Fruit fly (Drosophila melanogaster) whole organism: Measurements from ENCODE around the gene CSN8.

Experiments used
- CG8478 ChIP-seq: fragments of >200 bp; optimal IDR thresholded peaks from 2 replicates; lab custom pipeline; 2018; ENCODE audit warnings: inconsistent platforms
- Dll ChIP-seq: fragments of >200 bp; optimal IDR thresholded peaks from 2 replicates; lab custom pipeline; 2017
- EcR ChIP-seq, 2 experiments: fragments of >200 bp; optimal IDR thresholded peaks; 2 replicates each; lab custom pipeline; 2017; ENCODE audit warnings: missing biosample characterization in 2 of 2, missing genetic modification characterization in 2 of 2, missing genetic modification reagents in 2 of 2
- pan ChIP-seq: fragments of >200 bp; optimal IDR thresholded peaks from 2 replicates; lab custom pipeline; 2017
- psq ChIP-seq: fragments of >200 bp; optimal IDR thresholded peaks from 2 replicates; lab custom pipeline; 2017
- usp ChIP-seq: fragments of >200 bp; optimal IDR thresholded peaks from 2 replicates; lab custom pipeline; 2017; ENCODE audit warnings: missing biosample characterization, missing genetic modification characterization, mixed read lengths

Gene CSN8

DNA sequence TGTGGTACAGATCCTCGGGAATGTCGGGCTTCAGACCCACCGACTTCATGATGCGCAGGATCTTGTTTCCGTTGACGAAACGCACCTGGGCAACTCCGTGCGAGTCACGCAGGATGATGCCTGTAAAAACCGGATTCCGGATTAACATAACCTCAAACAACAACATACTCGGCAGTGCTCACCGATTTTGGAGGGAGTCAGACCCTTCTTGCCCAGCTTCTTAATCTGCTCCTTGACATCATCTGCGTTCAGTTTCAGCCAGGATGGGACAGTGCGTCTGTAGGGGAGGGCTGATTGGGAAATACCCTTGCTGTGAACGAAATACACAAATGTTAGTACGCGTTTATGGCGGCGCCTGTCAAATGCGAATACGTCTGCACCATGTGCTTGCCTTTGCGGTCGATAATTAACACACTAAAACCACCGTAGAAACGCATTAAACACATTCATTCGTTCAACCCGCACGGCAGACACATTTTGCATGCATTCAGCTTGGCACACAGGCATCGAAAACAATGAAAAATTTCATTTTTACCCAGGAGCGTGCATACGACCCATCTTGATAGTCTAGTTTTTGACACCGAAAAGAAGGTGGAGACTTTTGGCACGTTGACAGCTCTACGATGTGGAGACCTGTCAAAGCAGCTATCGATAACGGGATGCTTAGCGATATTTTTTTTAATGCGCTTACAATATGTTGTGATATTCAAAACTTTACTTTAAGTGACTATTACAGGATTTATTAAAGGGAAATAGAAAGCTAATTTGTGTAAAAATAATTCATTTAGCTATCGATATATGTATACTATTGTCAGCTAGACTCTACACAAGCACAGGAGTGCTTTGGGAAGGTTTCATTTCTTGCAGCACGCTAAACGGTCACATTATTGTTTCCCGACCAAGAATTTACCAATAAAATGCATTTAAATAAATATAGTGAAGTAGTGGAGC, at the start of gene CSN8, which contains the start of gene RpS13:
CSN8 (plus strand) TSS at position 850 of the 951 bp plus-strand sequence.
RpS13 (minus strand) TSS at position 657 of the 951 bp plus-strand sequence.
- TF ChIP-seq psq: no peak
- no peak for TF ChIP-seq Dll (lab: Kevin White, UChicago)
- TF ChIP-seq usp (GFP tag; lab: Kevin White, UChicago): no peak
- TF ChIP-seq EcR (GFP tag; optimal IDR thresholded peaks at IDR 0.05; lab: Kevin White, UChicago): no peak
- TF ChIP-seq pan (lab: Kevin White, UChicago): no peak
- TF ChIP-seq CG8478 (lab: Kevin White, UChicago): no peak

DNA sequence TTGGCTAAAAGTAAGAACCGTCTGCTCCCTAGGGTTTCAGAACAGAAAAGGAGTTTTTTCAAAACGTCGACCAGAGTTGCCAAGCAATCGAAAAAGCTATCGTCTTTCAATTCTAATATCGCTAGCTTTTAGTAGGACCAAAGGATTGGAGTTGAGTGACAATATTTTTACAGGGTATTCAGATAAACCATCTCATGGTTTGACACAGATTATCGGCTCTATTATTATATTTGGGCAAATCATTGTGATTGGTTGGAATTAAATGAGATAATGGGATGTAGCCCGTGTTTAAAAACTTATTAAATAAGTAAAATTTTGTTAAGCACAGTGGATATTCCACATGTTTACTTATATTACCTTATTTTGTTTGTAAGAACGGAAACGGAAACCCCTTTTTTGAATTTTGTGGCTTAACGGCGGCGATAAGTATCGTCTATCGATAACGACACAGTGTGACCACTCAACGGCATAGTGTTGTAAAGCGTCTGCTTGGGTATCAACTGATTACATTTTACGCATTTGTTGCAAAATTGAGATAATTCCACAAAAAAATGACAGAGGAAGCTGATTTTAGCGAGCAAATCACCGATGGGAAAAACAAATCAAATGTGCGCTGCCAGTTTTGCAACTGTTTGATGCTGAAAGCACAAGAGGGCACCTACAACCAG, 44.7 kb upstream of the CSN8 start, which contains the start of the genes mtsh and strat:
mtsh (minus strand) TSS at position 51 of the 668 bp plus-strand sequence.
strat (plus strand) TSS at position 471 of the 668 bp plus-strand sequence.
- no peak for TF ChIP-seq pan (lab: Kevin White, UChicago)
- no peak for TF ChIP-seq CG8478 (lab: Kevin White, UChicago)
- no peak for TF ChIP-seq usp (GFP tag; lab: Kevin White, UChicago)
- TF ChIP-seq psq: no peak
- TF ChIP-seq EcR (GFP tag; optimal IDR thresholded peaks at IDR 0.05; lab: Kevin White, UChicago): no peak
- no peak for TF ChIP-seq Dll (lab: Kevin White, UChicago)

DNA sequence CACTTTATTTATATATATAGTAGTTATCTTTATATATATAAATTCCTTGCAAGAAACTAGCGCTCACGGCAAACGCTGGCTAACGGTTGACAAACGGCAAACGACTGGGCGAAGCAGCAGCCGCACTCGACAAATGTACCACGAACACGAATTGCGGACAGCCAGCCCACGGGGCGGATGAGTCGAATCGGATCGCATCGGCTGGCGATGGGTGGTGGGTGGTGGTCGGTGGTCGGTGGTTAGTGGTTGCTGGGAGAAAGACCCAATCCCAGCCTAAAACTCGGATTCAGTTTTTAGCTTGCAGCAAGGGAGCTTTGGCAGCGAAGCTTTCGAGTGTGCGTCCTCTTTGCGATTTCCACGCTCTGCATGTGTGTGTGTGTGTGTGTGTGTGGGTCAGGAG, 39.5 kb upstream of the CSN8 start, which contains the start of gene CG7781:
CG7781 (minus strand) TSS at position 260 of the 400 bp plus-strand sequence.
- TF ChIP-seq Dll (lab: Kevin White, UChicago) (no peak), psq (no peak)

DNA sequence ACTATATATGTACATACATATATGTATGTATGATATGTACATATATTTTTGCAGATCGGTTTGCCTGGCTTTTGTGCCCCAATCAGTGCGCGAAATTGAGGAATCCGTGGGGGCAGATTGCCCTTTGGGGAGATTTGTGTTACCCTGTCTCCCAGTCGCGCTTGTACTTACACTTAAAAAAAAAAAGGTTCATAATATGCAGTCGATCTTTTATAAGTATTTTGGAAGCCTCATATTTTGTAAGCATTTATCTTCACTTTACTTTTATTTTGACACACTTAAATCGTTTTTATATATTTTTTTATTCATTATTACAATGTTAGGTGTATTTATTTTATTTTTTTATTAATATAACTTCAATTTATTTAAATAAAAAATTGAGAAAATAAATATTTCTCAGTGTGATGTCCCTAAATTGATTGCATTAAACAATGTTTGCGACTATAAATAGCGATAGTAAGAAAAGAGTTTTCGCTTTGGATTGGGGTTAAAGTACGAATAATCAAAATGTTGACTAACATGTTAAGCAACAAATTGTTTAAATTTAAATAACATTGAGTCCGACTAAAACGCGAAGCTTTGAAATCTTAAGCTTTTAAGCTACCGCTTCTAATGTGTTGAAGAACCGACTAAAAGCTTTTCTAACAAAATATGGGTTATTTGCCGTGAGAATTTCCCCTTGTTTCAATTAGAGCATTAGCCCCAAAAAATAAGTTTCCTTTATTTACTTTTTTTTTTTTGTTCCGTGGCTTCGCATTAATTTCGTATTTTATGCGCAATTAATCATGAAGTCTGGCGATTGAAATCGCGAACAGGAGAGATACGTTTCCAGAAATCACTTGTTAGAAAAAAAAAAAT, 38.0 kb upstream of the CSN8 start:
- TF ChIP-seq CG8478 (lab: Kevin White, UChicago): no peak
- no peak for TF ChIP-seq psq
- TF ChIP-seq pan (lab: Kevin White, UChicago): no peak
- TF ChIP-seq usp (GFP tag; lab: Kevin White, UChicago): no peak
- no peak for TF ChIP-seq Dll (lab: Kevin White, UChicago)
- no peak for TF ChIP-seq EcR (GFP tag; optimal IDR thresholded peaks at IDR 0.05; lab: Kevin White, UChicago)

DNA sequence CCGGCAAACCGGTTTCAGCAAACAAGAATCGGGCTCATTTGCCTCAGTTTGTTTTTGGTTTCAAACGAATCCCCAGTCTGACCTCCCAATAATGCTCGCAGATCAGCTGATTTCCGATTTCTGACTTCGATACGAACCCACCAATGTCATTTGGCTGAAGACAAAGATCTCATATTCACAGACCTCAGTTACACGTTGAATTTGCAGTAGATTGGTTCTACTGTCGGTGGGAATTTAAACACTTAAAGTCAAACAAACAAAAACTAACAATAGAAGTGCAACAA, 37.4 kb upstream of the CSN8 start, which contains the start of gene CG14275:
CG14275 (plus strand) TSS at position 185 of the 284 bp plus-strand sequence.
- TF ChIP-seq pan (lab: Kevin White, UChicago): no peak
- no peak for TF ChIP-seq EcR (GFP tag; optimal IDR thresholded peaks at IDR 0.05; lab: Kevin White, UChicago)
- TF ChIP-seq psq: no peak
- no peak for TF ChIP-seq usp (GFP tag; lab: Kevin White, UChicago)
- TF ChIP-seq Dll (lab: Kevin White, UChicago): no peak
- no peak for TF ChIP-seq CG8478 (lab: Kevin White, UChicago)

DNA sequence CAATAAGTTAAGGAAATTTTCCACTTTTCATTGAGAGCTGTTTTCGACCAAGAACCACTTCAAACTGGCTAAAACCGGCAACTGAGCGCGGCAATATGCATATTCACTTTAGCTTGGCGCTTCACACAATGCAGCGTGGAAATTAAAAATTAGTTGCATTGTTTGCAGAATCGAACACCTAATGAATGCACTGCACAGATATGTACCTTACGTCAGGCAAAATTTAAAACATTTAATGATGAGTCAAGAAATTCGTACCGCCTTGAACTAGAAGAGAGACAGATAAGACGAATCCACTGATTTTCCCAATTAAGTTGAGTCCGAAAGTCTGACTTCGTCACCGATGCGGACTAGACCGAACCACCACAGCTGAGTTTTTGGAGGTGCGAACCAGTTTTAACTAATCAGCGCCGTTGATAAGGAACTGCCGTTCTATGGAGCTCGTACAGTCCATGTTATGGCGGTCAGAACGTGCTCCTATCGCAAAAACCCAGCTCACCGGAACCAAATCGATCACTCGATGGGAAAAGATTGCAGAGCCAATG, 36.8 kb upstream of the CSN8 start:
- TF ChIP-seq EcR (GFP tag; optimal IDR thresholded peaks at IDR 0.05; lab: Kevin White, UChicago) (no peak), psq (no peak)

DNA sequence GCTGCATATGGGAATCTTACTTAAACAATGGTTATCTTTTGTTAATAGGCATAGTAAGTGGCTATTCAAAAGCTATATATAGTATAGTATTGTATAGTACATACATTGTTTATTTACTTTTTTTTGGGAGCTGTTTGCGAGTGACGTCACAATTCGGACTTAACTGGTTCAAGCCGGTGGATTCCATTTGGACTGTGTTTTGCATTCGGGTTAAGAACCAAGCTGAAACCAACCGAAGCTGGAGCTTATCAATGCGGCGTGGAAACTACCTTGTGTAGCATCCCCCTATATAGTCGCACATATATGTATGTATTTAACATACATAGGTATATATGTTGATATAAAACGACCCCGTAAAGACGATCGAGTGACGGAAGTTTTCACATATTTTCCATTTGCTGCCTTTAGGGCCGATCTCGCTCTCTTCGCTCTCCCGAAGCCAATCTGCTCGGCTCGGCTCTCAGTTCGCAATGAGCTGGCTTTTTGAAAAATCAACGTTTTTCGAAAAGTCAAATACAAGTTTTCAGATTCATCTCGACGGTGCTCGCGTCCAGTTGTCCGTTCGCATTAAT, 36.0 kb upstream of the CSN8 start:
- TF ChIP-seq pan (lab: Kevin White, UChicago) (no peak), CG8478 (lab: Kevin White, UChicago) (no peak), EcR (GFP tag; optimal IDR thresholded peaks at IDR 0.05; lab: Kevin White, UChicago) (no peak), usp (GFP tag; lab: Kevin White, UChicago) (no peak), psq (no peak), Dll (lab: Kevin White, UChicago) (no peak)

DNA sequence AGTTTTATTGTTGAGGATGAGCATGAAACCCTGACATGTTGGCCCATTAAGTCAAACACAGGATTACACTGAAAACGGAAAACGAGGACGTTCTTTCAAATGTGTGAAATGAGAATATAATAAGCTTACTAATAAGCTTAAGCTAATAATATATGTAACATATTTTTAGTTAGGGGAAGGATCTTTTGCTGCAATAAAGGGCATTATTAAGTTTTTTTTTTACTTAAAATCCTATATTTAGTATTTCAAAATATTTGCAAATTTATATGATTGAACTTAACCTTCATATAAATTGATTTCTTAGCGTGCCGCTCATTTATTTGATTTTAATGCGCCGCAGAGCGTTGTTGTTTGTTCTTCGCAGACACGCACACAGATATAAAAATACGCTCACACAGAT, 31.5 kb upstream of the CSN8 start:
- no peak for TF ChIP-seq usp (GFP tag; lab: Kevin White, UChicago)
- no peak for TF ChIP-seq Dll (lab: Kevin White, UChicago)
- no peak for TF ChIP-seq CG8478 (lab: Kevin White, UChicago)
- TF ChIP-seq pan (lab: Kevin White, UChicago): no peak
- TF ChIP-seq EcR (GFP tag; optimal IDR thresholded peaks at IDR 0.05; lab: Kevin White, UChicago): no peak
- TF ChIP-seq psq: no peak

DNA sequence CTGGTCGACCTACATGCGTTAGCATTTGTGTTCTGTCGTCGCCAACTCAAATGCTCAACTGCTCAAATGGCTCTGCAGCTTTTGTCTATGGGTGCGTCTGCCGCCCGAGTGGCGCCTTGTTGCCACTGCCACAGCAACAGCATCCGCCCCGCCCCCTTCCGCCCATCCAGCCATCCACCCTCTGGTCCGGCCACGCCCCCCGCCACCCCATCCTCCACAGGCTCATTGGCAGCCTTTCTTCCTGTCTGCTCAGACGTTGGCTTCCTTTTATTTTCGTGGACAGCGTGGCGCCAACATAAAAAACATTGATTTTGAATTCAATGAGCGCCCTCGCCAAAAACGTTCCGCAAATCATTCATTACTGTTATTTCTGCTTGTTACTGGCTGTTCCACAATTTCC, 31.0 kb upstream of the CSN8 start:
- no peak for TF ChIP-seq EcR (GFP tag; optimal IDR thresholded peaks at IDR 0.05; lab: Kevin White, UChicago)
- no peak for TF ChIP-seq pan (lab: Kevin White, UChicago)
- no peak for TF ChIP-seq usp (GFP tag; lab: Kevin White, UChicago)
- TF ChIP-seq Dll (lab: Kevin White, UChicago): no peak
- no peak for TF ChIP-seq CG8478 (lab: Kevin White, UChicago)
- no peak for TF ChIP-seq psq

DNA sequence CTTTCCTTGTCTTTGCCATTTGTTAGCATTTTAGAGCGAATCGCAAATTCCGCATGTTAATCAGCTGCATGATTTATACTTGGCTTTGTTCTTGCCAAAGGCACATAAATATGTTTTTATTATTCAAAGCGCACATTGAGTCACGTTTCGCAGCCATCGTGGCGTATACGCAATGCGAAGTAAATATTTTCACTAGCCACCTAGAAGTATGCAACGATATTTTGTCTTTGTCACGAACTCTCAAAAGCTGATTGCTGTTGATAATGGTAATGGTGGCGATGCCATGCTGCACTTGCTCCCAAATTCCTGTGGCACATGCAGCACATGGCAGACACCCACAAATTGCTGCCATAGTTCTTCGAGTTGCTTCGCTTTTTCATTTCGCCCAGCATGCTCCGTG, 29.9 kb upstream of the CSN8 start:
- no peak for TF ChIP-seq pan (lab: Kevin White, UChicago)
- TF ChIP-seq usp (GFP tag; lab: Kevin White, UChicago): no peak
- TF ChIP-seq Dll (lab: Kevin White, UChicago): no peak
- TF ChIP-seq CG8478 (lab: Kevin White, UChicago): no peak
- no peak for TF ChIP-seq psq
- no peak for TF ChIP-seq EcR (GFP tag; optimal IDR thresholded peaks at IDR 0.05; lab: Kevin White, UChicago)
